Worm (Caenorhabditis elegans): ENCODE data around the gene ZK418.13.

- no peak for TF ChIP-seq ztf-1 (GFP tag; conservative IDR thresholded peaks at IDR 0.05)
- TF ChIP-seq ZK546.5 (tag; optimal IDR thresholded peaks at IDR 0.05), result no peak
- no peak for TF ChIP-seq nhr-11 (tag; optimal IDR thresholded peaks at IDR 0.05)
- TF ChIP-seq elt-1 (tag; optimal IDR thresholded peaks at IDR 0.05), result no peak
- no peak for TF ChIP-seq snpc-4 (tag; optimal IDR thresholded peaks at IDR 0.05)
- TF ChIP-seq sma-9 (GFP tag; optimal IDR thresholded peaks at IDR 0.05), result no peak
- TF ChIP-seq sma-9 (tag; optimal IDR thresholded peaks at IDR 0.05), result no peak
- TF ChIP-seq skn-1 (tag; optimal IDR thresholded peaks at IDR 0.05), result no peak
Observed at ce11 chrIII:7032070-7032469, 44.2 kb downstream of the ZK418.13 start.
